Worm (Caenorhabditis elegans) whole organism, early embryonic: Measurements from ENCODE around the gene kin-36.

Source experiments
- ama-1 ChIP-seq: fragments of 150-350 bp; optimal IDR thresholded peaks from 2 replicates; lab custom pipeline; 2014
- ceh-36 ChIP-seq: sonication (generic microtip); optimal IDR thresholded peaks from 2 replicates; lab custom pipeline; 2016; ENCODE audit warnings: missing genetic modification characterization, inconsistent platforms, missing compliant biosample characterization
- ets-7 ChIP-seq: sonication (generic microtip); optimal IDR thresholded peaks from 2 replicates; lab custom pipeline; 2016; ENCODE audit warnings: missing genotype, missing genetic modification characterization, missing compliant biosample characterization
- hmg-4 ChIP-seq: fragments of 200-800 bp; sonication (Bioruptor generic); optimal IDR thresholded peaks from 2 replicates; lab custom pipeline; 2018; ENCODE audit warnings: mild to moderate bottlenecking, missing genetic modification characterization, missing compliant biosample characterization
- scrt-1 ChIP-seq: fragments of 200-800 bp; sonication (Bioruptor generic); IDR thresholded peaks from 2 replicates; pipeline ENCODE4 v1.3.6; 2022; ENCODE audit warnings: missing genetic modification characterization, missing compliant biosample characterization

DNA sequence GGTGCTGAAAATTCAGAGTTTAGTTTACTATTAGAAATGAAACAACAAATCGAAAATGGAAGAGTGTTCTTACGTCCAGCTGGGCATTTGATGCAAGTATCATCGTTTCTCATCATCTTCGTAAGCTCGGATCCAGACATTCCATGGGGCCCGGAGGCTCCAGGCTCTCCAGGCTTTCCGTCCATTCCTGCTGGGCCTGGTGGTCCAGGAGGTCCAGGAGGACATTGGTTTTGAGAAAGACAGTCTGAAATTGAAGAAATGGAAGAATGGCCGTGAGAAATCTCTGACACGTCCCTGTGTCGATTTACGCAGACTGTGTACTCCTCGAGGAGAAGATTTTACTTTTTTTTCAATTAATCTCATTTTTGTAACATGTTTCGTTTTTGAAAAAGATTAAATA, 22.4 kb upstream of the kin-36 start:
- TF ChIP-seq hmg-4 (GFP tag; lab: Kevin White, UChicago) (no peak), ceh-36 (tag; lab: Kevin White, UChicago) (no peak), scrt-1 (GFP tag; lab: Robert Waterston, UW) (no peak), ets-7 (tag; lab: Kevin White, UChicago) (no peak), ama-1 (no peak)
